Fruit fly (Drosophila melanogaster) whole organism, wandering third instar larva: ENCODE measurements around the gene CG42779.

Experiments
- Hr83 ChIP-seq: fragments of 200-300 bp; sonication (Bioruptor generic); optimal IDR thresholded peaks from 2 replicates; lab custom pipeline; 2016; ENCODE audit warnings: missing biosample characterization, mild to moderate bottlenecking, missing genetic modification characterization, moderate library complexity; ENCODE audit not compliant: poor library complexity, severe bottlenecking
- Myc ChIP-seq: fragments of >200 bp; optimal IDR thresholded peaks from 2 replicates; lab custom pipeline; 2017
- N ChIP-seq: fragments of >200 bp; optimal IDR thresholded peaks from 2 replicates; lab custom pipeline; 2018; ENCODE audit warnings: missing biosample characterization, missing external identifiers, missing genetic modification characterization
- OdsH ChIP-seq: fragments of 200-800 bp; sonication (Bioruptor generic); optimal IDR thresholded peaks from 2 replicates; lab custom pipeline; 2016; ENCODE audit warnings: missing biosample characterization, mild to moderate bottlenecking, missing genetic modification characterization
- Sp1 ChIP-seq: fragments of 200-800 bp; sonication (Bioruptor generic); optimal IDR thresholded peaks from 3 replicates; lab custom pipeline; 2019; ENCODE audit warnings: missing biosample characterization, mild to moderate bottlenecking, missing genetic modification characterization, moderate library complexity
- fru ChIP-seq: fragments of 200-800 bp; sonication (Bioruptor generic); optimal IDR thresholded peaks from 3 replicates; lab custom pipeline; 2016; ENCODE audit warnings: missing biosample characterization, mild to moderate bottlenecking, missing genetic modification characterization
- h ChIP-seq: fragments of 200-800 bp; sonication (Bioruptor generic); optimal IDR thresholded peaks from 3 replicates; lab custom pipeline; 2016; ENCODE audit warnings: missing biosample characterization, mild to moderate bottlenecking, missing genetic modification characterization
- jim ChIP-seq: fragments of 175-275, 200-325 bp; sonication (Bioruptor generic); optimal IDR thresholded peaks from 2 replicates; lab custom pipeline; 2016; ENCODE audit warnings: missing biosample characterization, mild to moderate bottlenecking, missing genetic modification characterization
- lola ChIP-seq: fragments of >200 bp; optimal IDR thresholded peaks from 2 replicates; lab custom pipeline; 2017; ENCODE audit warnings: missing biosample characterization, missing genetic modification characterization
- pan ChIP-seq: fragments of >200 bp; optimal IDR thresholded peaks from 2 replicates; lab custom pipeline; 2017
- sage ChIP-seq: fragments of 200-800 bp; sonication (Bioruptor generic); optimal IDR thresholded peaks from 2 replicates; lab custom pipeline; 2016; ENCODE audit warnings: missing biosample characterization, mild to moderate bottlenecking, missing genetic modification characterization
- tai ChIP-seq: sonication (Bioruptor generic); optimal IDR thresholded peaks from 2 replicates; lab custom pipeline; 2016; ENCODE audit warnings: missing biosample characterization, missing genetic modification characterization
- usp ChIP-seq: fragments of >200 bp; optimal IDR thresholded peaks from 2 replicates; lab custom pipeline; 2017; ENCODE audit warnings: missing biosample characterization, missing genetic modification characterization

DNA sequence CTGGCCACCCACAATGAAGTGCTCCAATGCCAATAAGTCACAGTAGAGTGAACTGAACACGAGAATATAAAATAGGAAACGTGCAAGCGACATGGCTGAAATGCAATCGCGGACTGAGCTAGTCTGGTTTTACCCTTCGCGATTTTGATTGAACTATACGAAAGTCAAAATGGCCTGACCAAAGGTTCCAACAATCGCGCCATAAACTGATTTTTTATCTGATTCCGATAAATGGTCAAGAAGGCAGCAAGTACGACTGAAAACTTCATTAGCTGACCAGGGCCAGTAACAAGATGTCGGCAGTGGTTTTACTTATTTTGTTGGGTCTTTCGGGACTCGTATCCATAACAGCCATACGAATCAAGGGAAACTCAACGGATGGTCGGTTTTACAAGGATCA lies 5.5 kb downstream of the CG42779 start, which contains the start of the genes CG17477 and CG31269:
- TF ChIP-seq tai (GFP tag; lab: Kevin White, UChicago) (no peak), Hr83 (GFP tag; lab: Kevin White, UChicago) (no peak), OdsH (GFP tag; lab: Kevin White, UChicago) (no peak), fru (no peak), Sp1 (GFP tag; lab: Kevin White, UChicago) (no peak), pan (no peak), lola (GFP tag; lab: Kevin White, UChicago) (no peak), Myc (lab: Kevin White, UChicago) (no peak), N (GFP tag; lab: Kevin White, UChicago) (no peak), usp (GFP tag; lab: Kevin White, UChicago) (no peak), sage (GFP tag; lab: Kevin White, UChicago) (no peak), jim (GFP tag; lab: Kevin White, UChicago) (no peak), h (GFP tag; lab: Kevin White, UChicago) (no peak)
